Worm (Caenorhabditis elegans) whole organism, L4 larva: Measurements from ENCODE around the gene C54D10.9.

ENCODE experiments used
- R02D3.7 ChIP-seq: fragments of 150-350 bp; sonication (generic microtip); optimal IDR thresholded peaks from 3 replicates; lab custom pipeline; 2014; ENCODE audit warnings: missing biosample characterization, missing genetic modification characterization
- ZK337.2 ChIP-seq: fragments of 200-800 bp; sonication (Bioruptor generic); IDR thresholded peaks from 2 replicates; pipeline ENCODE4 v1.3.6; 2022; ENCODE audit warnings: missing genetic modification reagents, missing genetic modification characterization, missing compliant biosample characterization
- arid-1 ChIP-seq: fragments of 200-800 bp; sonication (Bioruptor generic); conservative IDR thresholded peaks from 2 replicates; pipeline ENCODE4 v1.3.6; 2022; ENCODE audit warnings: missing genetic modification reagents, missing genetic modification characterization, missing compliant biosample characterization
- ceh-82 ChIP-seq: sonication (generic microtip); optimal IDR thresholded peaks from 2 replicates; lab custom pipeline; 2017; ENCODE audit warnings: missing biosample characterization, missing genetic modification characterization
- dmd-8 ChIP-seq: fragments of 200-800 bp; sonication (Bioruptor generic); IDR thresholded peaks from 2 replicates; pipeline ENCODE4 v1.3.6; 2022; ENCODE audit warnings: missing genetic modification characterization, missing compliant biosample characterization
- duxl-1 ChIP-seq: sonication (generic microtip); optimal IDR thresholded peaks from 2 replicates; lab custom pipeline; 2016; ENCODE audit warnings: mild to moderate bottlenecking, missing genetic modification characterization, moderate library complexity, missing compliant biosample characterization; ENCODE audit not compliant: poor library complexity
- fos-1 ChIP-seq: fragments of 150-350 bp; optimal IDR thresholded peaks from 2 replicates; lab custom pipeline; 2014; ENCODE audit warnings: missing biosample characterization, missing genetic modification characterization
- lin-1 ChIP-seq: fragments of 200-800 bp; sonication (Bioruptor generic); IDR thresholded peaks from 2 replicates; pipeline ENCODE4 v1.3.6; 2022; ENCODE audit warnings: missing genetic modification reagents, missing genetic modification characterization, missing compliant biosample characterization
- nhr-77 ChIP-seq: fragments of 150-350 bp; optimal IDR thresholded peaks from 2 replicates; lab custom pipeline; 2014; ENCODE audit warnings: missing biosample characterization, missing genetic modification characterization
- pqm-1 ChIP-seq: sonication (generic microtip); optimal IDR thresholded peaks from 2 replicates; lab custom pipeline; 2017; ENCODE audit warnings: missing biosample characterization, missing genetic modification characterization
- unc-39 ChIP-seq: sonication (generic microtip); optimal IDR thresholded peaks from 2 replicates; lab custom pipeline; 2017; ENCODE audit warnings: missing biosample characterization, missing genetic modification characterization

DNA sequence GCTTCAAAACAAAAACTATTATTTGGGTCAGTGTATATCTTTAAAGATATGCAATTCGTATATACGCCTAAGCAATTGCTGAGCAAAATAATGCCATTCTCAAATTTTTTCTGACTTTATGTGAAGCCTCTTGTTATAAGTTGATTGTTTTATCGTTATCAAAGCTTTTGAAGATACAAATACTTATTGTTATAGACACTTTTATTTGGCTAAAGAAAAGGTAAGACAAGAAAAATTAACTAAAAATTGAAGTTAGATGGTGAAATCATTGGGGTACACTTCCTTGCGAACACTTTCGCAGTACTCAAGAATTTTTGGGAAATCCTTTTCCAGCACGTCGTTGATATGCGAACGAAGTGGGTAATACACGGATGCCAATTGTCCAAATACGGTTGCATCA, 34.6 kb upstream of the C54D10.9 start:
- no peak for TF ChIP-seq duxl-1 (tag; lab: Kevin White, UChicago)
- TF ChIP-seq nhr-77 = no peak
- TF ChIP-seq R02D3.7 (tag; lab: Kevin White, UChicago) = no peak
- TF ChIP-seq lin-1 (GFP tag; lab: Robert Waterston, UW) = no peak
- TF ChIP-seq fos-1 = no peak
- TF ChIP-seq ceh-82 (tag; lab: Kevin White, UChicago) = no peak
- TF ChIP-seq pqm-1 (tag; lab: Kevin White, UChicago) = no peak
- TF ChIP-seq unc-39 (tag; lab: Kevin White, UChicago) = no peak
- TF ChIP-seq dmd-8 = no peak
- TF ChIP-seq ZK337.2 = no peak
- TF ChIP-seq arid-1 (GFP tag; lab: Robert Waterston, UW) = no peak
